Worm (Caenorhabditis elegans) whole organism, L4/young adult: ENCODE measurements around the gene srx-105.

Experiments used
- W03F9.2 ChIP-seq: fragments of 150-350 bp; optimal IDR thresholded peaks from 2 replicates; lab custom pipeline; 2014; ENCODE audit warnings: missing biosample characterization, missing genetic modification characterization
- dao-5 ChIP-seq: sonication (generic microtip); optimal IDR thresholded peaks from 2 replicates; lab custom pipeline; 2016; ENCODE audit warnings: missing genotype, missing genetic modification characterization, moderate library complexity, missing compliant biosample characterization
- him-1 ChIP-seq: sonication (generic microtip); optimal IDR thresholded peaks from 2 replicates; lab custom pipeline; 2016; ENCODE audit warnings: missing genotype, missing genetic modification reagents, missing genetic modification characterization, missing compliant biosample characterization

srx-105 gene

ce11 chrII:3714595-3714994, 13.4 kb upstream of the srx-105 start, which contains the start of gene srh-100:
TSS of gene srh-100 (minus strand) at chrII:3714695.
- no peak for TF ChIP-seq W03F9.2
- TF ChIP-seq him-1, result no peak
- no peak for TF ChIP-seq dao-5 (tag; lab: Kevin White, UChicago)

ce11 chrII:3711047-3711446, 9.8 kb upstream of the srx-105 start, which contains the start of gene fbxc-53:
TSS of gene fbxc-53 (plus strand) at chrII:3711291.
- TF ChIP-seq him-1, result no peak
- TF ChIP-seq dao-5 (tag; lab: Kevin White, UChicago), result no peak
- no peak for TF ChIP-seq W03F9.2

DNA sequence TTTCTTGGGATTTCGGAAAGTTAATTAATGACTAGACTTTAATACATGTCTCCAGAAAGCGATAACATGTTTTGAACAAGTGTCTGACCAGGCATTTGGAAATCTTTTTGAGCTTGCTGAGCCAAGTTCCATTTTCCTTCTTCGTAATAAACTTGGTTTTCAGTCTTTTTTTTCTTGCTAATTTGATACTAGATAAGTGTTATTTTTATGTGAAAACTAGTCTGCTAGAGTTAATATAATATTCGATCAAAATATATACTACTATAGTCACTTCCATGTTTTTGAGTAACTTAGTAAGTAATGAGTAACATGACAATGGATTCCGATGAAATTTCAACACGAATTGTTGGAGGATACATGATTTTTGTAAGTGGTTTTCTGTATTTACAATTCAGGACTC, 8.1 kb upstream of the srx-105 start, which contains the start of gene srx-110:
Gene srx-110, plus strand, starts transcription at position 301 of the 400 bp plus-strand sequence.
- TF ChIP-seq W03F9.2 (no peak), him-1 (no peak), dao-5 (tag; lab: Kevin White, UChicago) (no peak)

DNA sequence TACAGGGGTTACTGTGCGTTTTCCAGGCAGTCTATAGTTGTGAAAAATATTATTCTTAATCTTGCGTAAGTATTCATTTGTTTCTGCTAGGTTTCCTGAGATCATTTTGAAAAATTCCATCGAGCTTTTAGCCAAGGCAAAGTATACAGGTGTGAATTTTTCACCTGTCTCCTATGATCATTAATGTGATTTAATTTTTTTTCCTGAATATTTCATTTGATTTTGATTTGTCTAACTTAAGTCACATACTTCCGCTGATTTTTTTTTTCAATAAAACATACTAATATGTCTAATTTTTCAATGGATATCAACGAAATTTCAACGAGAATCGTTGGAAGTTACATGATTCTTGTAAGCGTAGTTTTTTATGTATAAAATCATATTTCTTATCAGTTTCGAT, 4.1 kb upstream of the srx-105 start, which contains the start of gene srx-108:
Gene srx-108, plus strand, starts transcription at position 301 of the 400 bp plus-strand sequence.
- TF ChIP-seq him-1 (no peak), W03F9.2 (no peak), dao-5 (tag; lab: Kevin White, UChicago) (no peak)

- TF ChIP-seq him-1 (no peak), W03F9.2 (no peak), dao-5 (tag; lab: Kevin White, UChicago) (no peak)
Observed at ce11 chrII:3699591-3699990, 1.6 kb downstream of the srx-105 start, which contains the start of gene srx-104. TSS of gene srx-104 (minus strand) at chrII:3699691.

DNA sequence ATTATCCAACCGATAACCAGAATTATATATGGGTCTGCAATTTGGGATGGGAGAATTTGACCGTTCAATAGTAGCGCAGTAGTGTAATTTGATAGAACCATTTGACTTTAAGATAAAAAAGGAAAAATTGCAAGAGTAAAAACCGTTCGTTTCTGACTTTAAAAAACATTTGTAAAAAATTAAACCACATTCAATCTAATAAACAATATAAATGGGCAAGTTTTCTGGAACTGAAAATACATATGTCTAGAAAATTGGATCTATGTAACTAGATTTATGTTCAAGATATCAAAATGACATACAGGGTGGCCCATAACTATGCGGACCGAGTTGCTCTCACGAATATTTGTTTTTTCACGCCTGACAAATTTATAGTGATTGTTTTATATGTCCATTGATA, 6.5 kb downstream of the srx-105 start, which contains the start of gene srx-102:
Gene srx-102, minus strand, starts transcription at position 101 of the 400 bp plus-strand sequence.
- TF ChIP-seq him-1, result no peak
- no peak for TF ChIP-seq dao-5 (tag; lab: Kevin White, UChicago)
- no peak for TF ChIP-seq W03F9.2

- no peak for TF ChIP-seq dao-5 (tag; lab: Kevin White, UChicago)
- no peak for TF ChIP-seq W03F9.2
- no peak for TF ChIP-seq him-1
Observed at ce11 chrII:3690646-3691045, 10.6 kb downstream of the srx-105 start, which contains the start of gene srx-101. TSS of gene srx-101 (minus strand) at chrII:3690746.

DNA sequence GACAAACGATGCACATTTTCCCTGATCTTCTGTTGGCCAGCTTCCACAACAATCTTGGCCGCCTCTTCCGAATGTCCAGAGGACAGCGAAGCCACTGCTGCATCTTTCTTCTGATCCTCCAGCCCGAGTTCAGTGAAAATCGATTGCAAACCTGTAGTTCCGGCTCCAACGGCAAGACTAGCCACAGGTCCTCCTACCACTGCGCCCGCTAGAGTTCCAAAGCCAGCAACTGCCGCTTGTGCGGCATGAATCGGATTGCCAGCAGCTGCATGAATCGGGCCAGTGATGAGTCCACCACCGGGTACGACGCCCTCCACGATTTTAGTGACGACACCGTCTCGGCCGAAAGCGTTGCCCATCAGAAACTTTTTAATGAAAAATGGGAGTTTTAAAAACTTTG, 12.9 kb downstream of the srx-105 start, which contains the start of gene ifas-1:
Gene ifas-1, minus strand, starts transcription at position 387 of the 400 bp plus-strand sequence.
- TF ChIP-seq W03F9.2 (no peak), him-1 (no peak), dao-5 (tag; lab: Kevin White, UChicago) (no peak)

DNA sequence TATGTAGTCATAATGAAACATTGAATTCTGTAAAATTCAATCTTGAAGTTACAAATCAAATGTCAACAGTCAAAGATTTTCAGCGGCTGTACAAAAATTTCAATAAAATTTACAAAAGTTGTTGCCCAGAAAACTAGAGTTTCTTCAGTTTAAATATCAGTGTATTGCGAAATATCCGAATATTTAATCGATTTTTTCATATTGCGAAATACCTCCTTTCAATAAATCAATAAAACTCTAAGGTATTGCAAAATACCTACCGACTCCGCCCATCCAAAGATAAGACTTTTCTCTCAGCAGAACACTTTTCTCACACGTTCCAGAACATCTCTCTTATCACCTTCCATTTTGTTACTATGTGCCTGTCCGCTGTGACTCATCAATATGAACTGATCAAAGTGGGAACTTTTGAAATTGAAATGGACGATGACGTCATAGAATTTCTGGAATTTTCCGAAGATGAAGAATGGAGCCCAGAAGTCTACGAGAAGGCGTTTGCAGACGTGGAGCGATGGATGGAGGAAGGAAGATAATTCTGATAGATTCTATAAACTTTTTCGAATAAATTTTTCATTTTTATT, 16.6 kb downstream of the srx-105 start:
- TF ChIP-seq dao-5 (tag; lab: Kevin White, UChicago), result no peak
- no peak for TF ChIP-seq him-1
- no peak for TF ChIP-seq W03F9.2

ce11 chrII:3682770-3683234, 18.4 kb downstream of the srx-105 start, which contains the start of gene F19B10.1:
TSS of gene F19B10.1 (plus strand) at chrII:3683184.
- peak; percentile 67 for TF ChIP-seq W03F9.2
- TF ChIP-seq dao-5 (tag; lab: Kevin White, UChicago), result no peak
- no peak for TF ChIP-seq him-1

DNA sequence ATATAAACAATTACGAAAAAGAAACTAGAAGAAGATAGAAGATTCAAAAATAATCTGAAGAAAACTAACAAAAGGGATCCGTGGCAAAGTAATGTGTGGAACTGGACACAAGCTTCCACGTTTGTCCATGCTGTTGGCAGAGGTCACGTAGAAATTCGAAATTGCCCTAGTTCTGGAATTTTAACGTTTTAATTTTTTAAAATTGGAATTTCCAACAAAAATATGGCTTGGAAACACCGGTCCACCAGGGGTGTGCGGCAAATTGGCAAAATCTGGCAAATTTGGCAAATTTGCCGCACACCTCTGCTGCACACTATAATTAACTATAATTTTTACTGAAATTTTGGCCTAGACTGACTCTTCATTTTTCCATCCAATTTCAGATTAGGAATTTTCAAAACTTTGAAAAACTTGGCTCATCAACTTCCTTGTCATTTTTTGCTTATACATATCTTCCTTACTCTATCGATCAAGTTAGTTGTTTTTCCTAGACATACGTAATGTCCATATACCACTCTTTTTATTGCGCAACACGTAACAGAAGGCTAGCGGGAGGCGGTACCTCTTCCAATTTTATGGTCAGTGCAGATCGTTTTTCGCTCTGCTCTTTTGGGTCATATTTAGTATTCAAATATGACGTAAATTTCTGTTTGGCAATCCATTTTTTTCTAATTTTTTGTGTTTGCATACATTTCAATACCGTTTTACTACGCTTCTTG, 19.7 kb downstream of the srx-105 start, which contains the start of gene F19B10.10:
Gene F19B10.10, minus strand, starts transcription at position 51 of the 719 bp plus-strand sequence.
- TF ChIP-seq dao-5 (tag; lab: Kevin White, UChicago) (no peak), W03F9.2 (no peak), him-1 (no peak)

- TF ChIP-seq W03F9.2, result no peak
- no peak for TF ChIP-seq him-1
- TF ChIP-seq dao-5 (tag; lab: Kevin White, UChicago), result no peak
Observed at ce11 chrII:3680366-3680765, 20.8 kb downstream of the srx-105 start.

DNA sequence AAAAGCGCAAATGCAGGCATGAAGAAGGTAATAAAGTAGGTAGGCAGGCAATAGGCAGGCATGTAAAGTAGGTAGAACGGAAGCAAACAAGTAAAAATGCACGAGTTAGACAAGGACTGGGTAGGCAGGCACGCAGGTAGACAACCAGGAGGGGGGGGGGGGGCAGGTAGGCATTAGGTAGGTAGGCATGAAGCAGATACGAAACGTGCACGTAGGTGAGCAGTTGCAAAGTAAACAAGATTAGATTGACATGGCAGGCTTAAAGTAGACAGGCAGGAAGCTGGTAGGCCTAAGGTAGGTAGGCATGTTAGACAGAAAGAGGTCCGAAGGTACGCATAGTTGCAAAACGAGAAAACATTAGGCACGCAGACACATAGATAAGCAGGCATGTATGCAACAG, 22.2 kb downstream of the srx-105 start:
- TF ChIP-seq W03F9.2 (no peak), dao-5 (tag; lab: Kevin White, UChicago) (no peak), him-1 (no peak)

- TF ChIP-seq dao-5 (tag; lab: Kevin White, UChicago) (no peak), W03F9.2 (no peak), him-1 (no peak)
Observed at ce11 chrII:3675176-3675575, 26.0 kb downstream of the srx-105 start, which contains the start of gene F19B10.2. TSS of gene F19B10.2 (plus strand) at chrII:3675476.
